Fruit fly (Drosophila melanogaster) whole organism, embryonic: ENCODE measurements around the gene capu.

Experiments used
- Antp ChIP-seq: fragments of 200-800 bp; sonication (Bioruptor generic); optimal IDR thresholded peaks from 3 replicates; lab custom pipeline; 2016; ENCODE audit warnings: missing biosample characterization, missing genetic modification characterization
- Atf6 ChIP-seq: fragments of 200-800 bp; sonication (Bioruptor generic); IDR thresholded peaks from 2 replicates; pipeline ENCODE4 v1.3.6; 2022; ENCODE audit warnings: missing biosample characterization, missing genetic modification characterization
- Bdp1 ChIP-seq: fragments of 200-800 bp; sonication (Bioruptor generic); optimal IDR thresholded peaks from 3 replicates; lab custom pipeline; 2016; ENCODE audit warnings: missing biosample characterization, missing genetic modification characterization
- CG10366 ChIP-seq: fragments of 200-800 bp; sonication (Bioruptor generic); IDR thresholded peaks from 2 replicates; pipeline ENCODE4 v1.3.6; 2022; ENCODE audit warnings: missing biosample characterization, missing genetic modification characterization
- CG10654 ChIP-seq: fragments of 200-800 bp; sonication (Bioruptor generic); optimal IDR thresholded peaks from 2 replicates; lab custom pipeline; 2016; ENCODE audit warnings: missing biosample characterization, missing genetic modification characterization
- CG11695 ChIP-seq: fragments of 200-800 bp; sonication (Bioruptor generic); IDR thresholded peaks from 3 replicates; pipeline ENCODE4 v1.3.6; 2022; ENCODE audit warnings: missing biosample characterization, missing genetic modification characterization
- CG12219 ChIP-seq: fragments of 200-800 bp; sonication (Bioruptor generic); optimal IDR thresholded peaks from 3 replicates; lab custom pipeline; 2018; ENCODE audit warnings: missing biosample characterization, mild to moderate bottlenecking, missing genetic modification characterization
- CG12769 ChIP-seq: fragments of 200-800 bp; sonication (Bioruptor generic); optimal IDR thresholded peaks from 2 replicates; lab custom pipeline; 2019; ENCODE audit warnings: missing biosample characterization, mild to moderate bottlenecking, missing genetic modification characterization, moderate library complexity
- CG12942 ChIP-seq: fragments of 200-800 bp; sonication (Bioruptor generic); optimal IDR thresholded peaks from 3 replicates; lab custom pipeline; 2016; ENCODE audit warnings: missing biosample characterization, missing genetic modification characterization
- CG13624 ChIP-seq: fragments of 200-800 bp; sonication (Bioruptor generic); optimal IDR thresholded peaks from 2 replicates; lab custom pipeline; 2016; ENCODE audit warnings: missing biosample characterization, missing genetic modification characterization
- CG14710 ChIP-seq: fragments of 200-800 bp; sonication (Bioruptor generic); optimal IDR thresholded peaks from 3 replicates; lab custom pipeline; 2019; ENCODE audit warnings: missing biosample characterization, mild to moderate bottlenecking, missing genetic modification characterization, moderate library complexity
- CG15601 ChIP-seq: fragments of 200-800 bp; sonication (Bioruptor generic); optimal IDR thresholded peaks from 3 replicates; lab custom pipeline; 2019; ENCODE audit warnings: missing biosample characterization, mild to moderate bottlenecking, missing genetic modification characterization, moderate library complexity
- CG7745 ChIP-seq: fragments of 200-800 bp; sonication (Bioruptor generic); optimal IDR thresholded peaks from 2 replicates; lab custom pipeline; 2018; ENCODE audit warnings: missing biosample characterization, mild to moderate bottlenecking, missing genetic modification characterization, moderate library complexity
- CG8478 ChIP-seq: fragments of >200 bp; optimal IDR thresholded peaks from 2 replicates; lab custom pipeline; 2018
- D ChIP-seq, 2 experiments: fragments of 200-800 bp in 1 of 2; fragments of >200 bp in 1 of 2; sonication (Bioruptor generic) in 1 of 2; optimal IDR thresholded peaks; 2 replicates in 1 of 2; 3 replicates in 1 of 2; lab custom pipeline; 2017; ENCODE audit warnings: mild to moderate bottlenecking in 1 of 2, missing biosample characterization in 1 of 2, missing genetic modification characterization in 1 of 2, missing genetic modification reagents in 1 of 2
- Dek ChIP-seq: fragments of 200-800 bp; sonication (Bioruptor generic); optimal IDR thresholded peaks from 3 replicates; lab custom pipeline; 2019; ENCODE audit warnings: missing biosample characterization, mild to moderate bottlenecking, missing genetic modification characterization, moderate library complexity
- Gug ChIP-seq: fragments of 200-800 bp; sonication (Bioruptor generic); IDR thresholded peaks from 4 replicates; pipeline ENCODE4 v1.3.6; 2022; ENCODE audit warnings: missing biosample characterization, missing genetic modification characterization
- Hey ChIP-seq: fragments of 200-800 bp; sonication (Bioruptor generic); optimal IDR thresholded peaks from 3 replicates; lab custom pipeline; 2018; ENCODE audit warnings: missing biosample characterization, mild to moderate bottlenecking, missing genetic modification characterization
- Hr39 ChIP-seq: fragments of >200 bp; optimal IDR thresholded peaks from 2 replicates; lab custom pipeline; 2017
- Lpt ChIP-seq: fragments of >200 bp; optimal IDR thresholded peaks from 2 replicates; lab custom pipeline; 2018; ENCODE audit warnings: missing biosample characterization, missing genetic modification characterization
- Oaz ChIP-seq: fragments of 200-800 bp; sonication (Bioruptor generic); IDR thresholded peaks from 2 replicates; pipeline ENCODE4 v1.3.6; 2022; ENCODE audit warnings: missing biosample characterization, missing genetic modification characterization
- PHDP ChIP-seq: fragments of 200-800 bp; sonication (Bioruptor generic); optimal IDR thresholded peaks from 3 replicates; lab custom pipeline; 2018; ENCODE audit warnings: missing biosample characterization, mild to moderate bottlenecking, missing genetic modification characterization, moderate library complexity
- ato ChIP-seq: fragments of 200-800 bp; sonication (Bioruptor generic); IDR thresholded peaks from 2 replicates; pipeline ENCODE4 v1.3.6; 2022; ENCODE audit warnings: missing biosample characterization, missing genetic modification characterization; ENCODE audit not compliant: partially characterized antibody
- cato ChIP-seq: fragments of 200-800 bp; sonication (Bioruptor generic); optimal IDR thresholded peaks from 2 replicates; lab custom pipeline; 2016; ENCODE audit warnings: missing biosample characterization, missing genetic modification characterization, borderline replicate concordance
- cg ChIP-seq: fragments of 200-800 bp; sonication (Bioruptor generic); optimal IDR thresholded peaks from 3 replicates; lab custom pipeline; 2019; ENCODE audit warnings: missing biosample characterization, mild to moderate bottlenecking, missing genetic modification characterization, moderate library complexity
- chm ChIP-seq: fragments of 200-800 bp; sonication (Bioruptor generic); IDR thresholded peaks from 2 replicates; pipeline ENCODE4 v1.3.6; 2022; ENCODE audit warnings: missing biosample characterization, missing genetic modification characterization
- corto ChIP-seq: fragments of 200-800 bp; sonication (Bioruptor generic); optimal IDR thresholded peaks from 2 replicates; lab custom pipeline; 2016; ENCODE audit warnings: missing biosample characterization, mild to moderate bottlenecking, missing genetic modification characterization, moderate library complexity
- crp ChIP-seq, 2 experiments: fragments of 200-800 bp; sonication (Bioruptor generic); optimal IDR thresholded peaks; 2 replicates in 1 of 2; 3 replicates in 1 of 2; lab custom pipeline; 2017; ENCODE audit warnings: missing biosample characterization in 2 of 2, missing genetic modification characterization in 2 of 2, mild to moderate bottlenecking in 1 of 2, moderate library complexity in 1 of 2
- disco-r ChIP-seq: fragments of 200-800 bp; sonication (Bioruptor generic); optimal IDR thresholded peaks from 2 replicates; lab custom pipeline; 2016; ENCODE audit warnings: missing biosample characterization, missing genetic modification characterization
- dysf ChIP-seq: fragments of 200-800 bp; sonication (Bioruptor generic); IDR thresholded peaks from 3 replicates; pipeline ENCODE4 v1.3.6; 2022; ENCODE audit warnings: missing biosample characterization, missing genetic modification characterization
- exex ChIP-seq: fragments of 200-800 bp; sonication (Bioruptor generic); optimal IDR thresholded peaks from 4 replicates; lab custom pipeline; 2018; ENCODE audit warnings: missing biosample characterization, mild to moderate bottlenecking, missing genetic modification characterization, moderate library complexity
- fd102C ChIP-seq: fragments of 200-800 bp; sonication (Bioruptor generic); optimal IDR thresholded peaks from 2 replicates; lab custom pipeline; 2018; ENCODE audit warnings: missing biosample characterization, mild to moderate bottlenecking, missing genetic modification characterization, moderate library complexity
- fd3F ChIP-seq: fragments of 200-800 bp; sonication (Bioruptor generic); optimal IDR thresholded peaks from 2 replicates; lab custom pipeline; 2018; ENCODE audit warnings: missing biosample characterization, mild to moderate bottlenecking, missing genetic modification characterization, moderate library complexity
- hbn ChIP-seq: fragments of 200-800 bp; sonication (Bioruptor generic); IDR thresholded peaks from 2 replicates; pipeline ENCODE4 v1.3.6; 2022; ENCODE audit warnings: missing biosample characterization, missing genetic modification characterization; ENCODE audit not compliant: partially characterized antibody
- inv ChIP-seq: fragments of 200-800 bp; sonication (Bioruptor generic); IDR thresholded peaks from 2 replicates; pipeline ENCODE4 v1.3.6; 2022; ENCODE audit warnings: missing biosample characterization, missing genetic modification characterization; ENCODE audit not compliant: partially characterized antibody
- jing ChIP-seq: fragments of 200-800 bp; sonication (Bioruptor generic); optimal IDR thresholded peaks from 2 replicates; lab custom pipeline; 2018; ENCODE audit warnings: missing biosample characterization, mild to moderate bottlenecking, missing genetic modification characterization
- pfk ChIP-seq: fragments of 200-800 bp; sonication (Bioruptor generic); optimal IDR thresholded peaks from 2 replicates; lab custom pipeline; 2018; ENCODE audit warnings: missing biosample characterization, mild to moderate bottlenecking, missing genetic modification characterization, moderate library complexity
- prd ChIP-seq, 3 experiments: fragments of >200 bp in 2 of 3; fragments of 200-800 bp in 1 of 3; sonication (Bioruptor generic) in 1 of 3; optimal IDR thresholded peaks in 2 of 3; IDR thresholded peaks in 1 of 3; 2 replicates in 2 of 3; 3 replicates in 1 of 3; pipeline versions ENCODE4 v1.3.6 to Lab custom; 2017 to 2022; ENCODE audit warnings: missing biosample characterization in 1 of 3, missing genetic modification characterization in 1 of 3
- pum ChIP-seq: fragments of 200-800 bp; sonication (Bioruptor generic); optimal IDR thresholded peaks from 2 replicates; lab custom pipeline; 2016; ENCODE audit warnings: missing biosample characterization, missing genetic modification characterization
- ro ChIP-seq: fragments of 200-800 bp; sonication (Bioruptor generic); IDR thresholded peaks from 2 replicates; pipeline ENCODE4 v1.3.6; 2022; ENCODE audit warnings: missing biosample characterization, missing genetic modification characterization
- run ChIP-seq: fragments of 200-800 bp; sonication (Bioruptor generic); optimal IDR thresholded peaks from 3 replicates; lab custom pipeline; 2018; ENCODE audit warnings: missing biosample characterization, mild to moderate bottlenecking, missing genetic modification characterization
- so ChIP-seq: fragments of 200-800 bp; sonication (Bioruptor generic); IDR thresholded peaks from 3 replicates; pipeline ENCODE4 v1.3.6; 2022; ENCODE audit warnings: missing biosample characterization, missing genetic modification characterization
- sqz ChIP-seq: fragments of 200-800 bp; sonication (Bioruptor generic); optimal IDR thresholded peaks from 3 replicates; lab custom pipeline; 2018; ENCODE audit warnings: missing biosample characterization, mild to moderate bottlenecking, missing genetic modification characterization
- tna ChIP-seq: fragments of 200-800 bp; sonication (Bioruptor generic); IDR thresholded peaks from 2 replicates; pipeline ENCODE4 v1.3.6; 2022; ENCODE audit warnings: missing biosample characterization, missing genetic modification characterization; ENCODE audit not compliant: partially characterized antibody
- unpg ChIP-seq: fragments of 200-800 bp; sonication (Bioruptor generic); optimal IDR thresholded peaks from 3 replicates; lab custom pipeline; 2018; ENCODE audit warnings: missing biosample characterization, mild to moderate bottlenecking, missing genetic modification characterization, moderate library complexity
- vfl ChIP-seq: fragments of 200-800 bp; sonication (Bioruptor generic); optimal IDR thresholded peaks from 2 replicates; lab custom pipeline; 2016; ENCODE audit warnings: missing biosample characterization, missing genetic modification characterization
- wdn ChIP-seq: fragments of 200-800 bp; sonication (Bioruptor generic); IDR thresholded peaks from 2 replicates; pipeline ENCODE4 v1.3.6; 2022; ENCODE audit warnings: missing biosample characterization, missing genetic modification characterization
- wek ChIP-seq: fragments of 200-800 bp; sonication (Bioruptor generic); optimal IDR thresholded peaks from 3 replicates; lab custom pipeline; 2018; ENCODE audit warnings: missing biosample characterization, mild to moderate bottlenecking, missing genetic modification characterization, moderate library complexity

The capu gene

dm6 chr2L:3827406-3828133 is 75.1 kb downstream of the capu start (continued):
- TF ChIP-seq prd (optimal IDR thresholded peaks at IDR 0.05; lab: Kevin White, UChicago) (no peak), prd (GFP tag; IDR thresholded peaks at IDR 0.05; lab: Robert Waterston, UW) (peak; percentile 88), so (0 out of 3 replicates have a peak, but pooled peaks have one; percentile 18), vfl (GFP tag; lab: Kevin White, UChicago) (no peak), CG7745 (tag; lab: Kevin White, UChicago) (peak; percentile 69), CG8478 (lab: Kevin White, UChicago) (no peak), hbn (GFP tag; lab: Robert Waterston, UW) (no peak), fd3F (GFP tag; lab: Kevin White, UChicago) (no peak), Hr39 (no peak), cato (peak; percentile 31), disco-r (GFP tag; lab: Kevin White, UChicago) (no peak), pfk (GFP tag; lab: Kevin White, UChicago) (no peak), unpg (GFP tag; lab: Kevin White, UChicago) (peak; percentile 79), corto (no peak), ato (no peak), Hey (no peak), Oaz (GFP tag; lab: Robert Waterston, UW) (no peak), CG10654 (GFP tag; lab: Kevin White, UChicago) (peak; percentile 59), CG12769 (tag; lab: Kevin White, UChicago) (no peak), wdn (GFP tag; lab: Robert Waterston, UW) (no peak), pum (GFP tag; lab: Kevin White, UChicago) (peak; percentile 71), crp (GFP tag; optimal IDR thresholded peaks at IDR 0.05; lab: Kevin White, UChicago) (peak in 1 of 2 experiments; percentile 10), CG12219 (no peak), ro (GFP tag; lab: Robert Waterston, UW) (no peak), wek (GFP tag; lab: Kevin White, UChicago) (no peak), CG14710 (tag; lab: Kevin White, UChicago) (peak; percentile 96), Dek (tag; lab: Kevin White, UChicago) (no peak), jing (GFP tag; lab: Kevin White, UChicago) (no peak), Gug (no peak), sqz (GFP tag; lab: Kevin White, UChicago) (peak; percentile 70), CG13624 (no peak), CG11695 (GFP tag; lab: Robert Waterston, UW) (peak; percentile 61; the same call in 2 of the 3 replicates), inv (no peak), Antp (no peak), PHDP (no peak), CG10366 (GFP tag; lab: Robert Waterston, UW) (0 out of 2 replicates have a peak, but pooled peaks have one; percentile 7), CG15601 (peak; percentile 77), run (no peak), D (optimal IDR thresholded peaks at IDR 0.05; lab: Kevin White, UChicago) (peak; percentile 40), D (GFP tag; optimal IDR thresholded peaks at IDR 0.05; lab: Kevin White, UChicago) (peak; percentile 85), chm (GFP tag; lab: Robert Waterston, UW) (peak; percentile 65; the same call in 1 of the 2 replicates), exex (tag; lab: Kevin White, UChicago) (no peak), Bdp1 (GFP tag; lab: Kevin White, UChicago) (no peak), fd102C (GFP tag; lab: Kevin White, UChicago) (peak; percentile 93), Lpt (GFP tag; lab: Kevin White, UChicago) (no peak), cg (GFP tag; lab: Kevin White, UChicago) (no peak), Atf6 (no peak), tna (GFP tag; lab: Robert Waterston, UW) (no peak), CG12942 (peak; percentile 43), dysf (GFP tag; lab: Robert Waterston, UW) (no peak)
